Worm (Caenorhabditis elegans): ENCODE data around the gene fis-1.

Gene fis-1

DNA sequence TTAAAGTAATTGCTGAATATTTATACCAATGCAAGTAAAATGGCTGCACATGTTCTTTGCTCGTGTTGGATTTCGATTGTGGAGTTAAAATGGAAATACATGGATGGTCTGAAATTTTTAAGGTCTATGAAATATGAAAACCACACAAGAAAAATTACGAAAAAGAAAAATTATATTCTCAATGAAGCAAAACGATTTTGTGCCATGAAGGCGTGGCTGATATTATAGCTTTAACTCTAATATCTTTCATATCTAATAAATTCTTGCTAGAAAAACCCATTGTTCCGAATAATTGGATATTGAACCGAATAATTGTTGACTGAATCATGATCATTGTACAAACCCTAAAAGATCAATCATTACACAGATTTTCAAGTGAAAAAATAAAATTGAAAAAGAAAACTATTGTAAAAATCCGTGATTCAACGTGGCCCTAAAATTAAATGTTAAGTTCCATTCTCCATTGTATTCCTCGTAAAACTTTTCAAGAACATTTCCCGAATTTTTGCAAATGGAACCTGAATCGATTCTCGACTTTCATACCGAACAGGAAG lies at the start of gene fis-1, which contains the start of gene srx-95:
Gene fis-1, plus strand, starts transcription at position 504 of the 554 bp plus-strand sequence.
Gene srx-95, minus strand, starts transcription at position 101 of the 554 bp plus-strand sequence.
- TF ChIP-seq scrt-1 (GFP tag; IDR thresholded peaks at IDR 0.05): no peak
- no peak for TF ChIP-seq hmbx-1 (tag; optimal IDR thresholded peaks at IDR 0.05)
- TF ChIP-seq hnd-1 (tag; optimal IDR thresholded peaks at IDR 0.05): no peak
- TF ChIP-seq ceh-36 (tag; optimal IDR thresholded peaks at IDR 0.05): no peak
- TF ChIP-seq F13C5.2 (tag; optimal IDR thresholded peaks at IDR 0.05): no peak

DNA sequence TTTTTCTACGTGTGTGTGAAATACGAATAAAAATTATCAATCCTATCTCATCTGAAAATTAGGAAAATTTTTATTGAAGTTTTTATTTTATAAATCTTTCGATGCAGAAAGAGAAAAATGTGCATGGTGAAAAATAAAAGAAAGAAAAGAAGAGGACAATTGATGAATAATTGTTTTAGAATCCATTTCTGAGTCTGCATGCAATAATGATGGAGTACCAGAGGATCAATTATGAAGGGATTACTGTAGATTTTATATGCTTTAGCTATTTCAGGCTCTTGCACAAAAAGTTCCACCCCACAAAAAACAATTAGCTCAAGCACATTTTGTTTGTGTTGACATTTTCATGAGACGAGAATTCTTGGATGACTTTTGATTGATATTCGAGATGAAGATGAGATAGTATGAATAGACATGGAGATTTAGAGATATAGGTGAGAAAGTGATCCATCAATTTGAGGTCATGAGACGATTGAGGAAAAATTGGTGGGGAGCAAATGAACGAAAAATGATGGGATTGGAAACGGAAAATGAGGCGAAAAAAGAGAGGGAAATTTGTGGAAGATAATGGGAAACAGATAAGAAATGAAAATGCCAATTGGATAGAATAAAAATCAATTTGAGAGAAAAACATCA lies 49.3 kb upstream of the fis-1 start, which contains the start of gene rpy-1:
Gene rpy-1, minus strand, starts transcription at position 51 of the 636 bp plus-strand sequence.
- TF ChIP-seq scrt-1 (GFP tag; IDR thresholded peaks at IDR 0.05) (no peak), aly-1 (tag; optimal IDR thresholded peaks at IDR 0.05) (no peak)

DNA sequence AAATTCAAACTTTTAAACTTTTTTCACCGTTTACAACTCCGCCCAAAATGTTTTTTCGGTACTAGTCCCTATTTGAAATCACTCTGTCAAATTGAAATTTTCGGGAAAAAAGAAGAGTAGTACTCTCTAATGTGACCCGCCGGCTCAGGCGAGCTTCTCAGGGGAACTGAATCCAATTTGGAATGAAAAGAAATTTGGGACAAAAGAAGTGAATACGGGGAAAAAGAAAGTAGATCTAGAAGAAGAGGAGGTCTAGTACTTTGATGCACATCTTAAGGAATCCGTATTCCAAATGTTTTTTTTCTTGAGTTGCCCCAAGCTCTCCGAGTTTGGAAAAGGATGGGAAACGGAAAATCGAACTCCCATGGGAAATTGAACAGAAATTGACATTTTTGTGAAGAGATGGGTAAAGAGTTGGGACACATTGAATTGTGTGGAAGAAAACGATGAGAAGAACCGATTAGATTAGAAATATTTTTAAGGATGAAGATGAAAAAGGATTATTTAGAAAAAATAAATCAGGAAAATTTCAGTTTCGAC lies 48.4 kb upstream of the fis-1 start:
- TF ChIP-seq ceh-13 (GFP tag; optimal IDR thresholded peaks at IDR 0.05): no peak
- no peak for TF ChIP-seq hmbx-1 (tag; optimal IDR thresholded peaks at IDR 0.05)
- no peak for TF ChIP-seq flt-1 (GFP tag; IDR thresholded peaks at IDR 0.05)
- no peak for TF ChIP-seq pes-1 (GFP tag; IDR thresholded peaks at IDR 0.05)
- TF ChIP-seq B0310.2 (tag; optimal IDR thresholded peaks at IDR 0.05): no peak
- no peak for TF ChIP-seq aly-1 (tag; optimal IDR thresholded peaks at IDR 0.05)
- no peak for TF ChIP-seq tra-4 (tag; optimal IDR thresholded peaks at IDR 0.05)
- no peak for TF ChIP-seq F13C5.2 (tag; optimal IDR thresholded peaks at IDR 0.05)
- no peak for TF ChIP-seq hmg-4 (GFP tag; optimal IDR thresholded peaks at IDR 0.05)

DNA sequence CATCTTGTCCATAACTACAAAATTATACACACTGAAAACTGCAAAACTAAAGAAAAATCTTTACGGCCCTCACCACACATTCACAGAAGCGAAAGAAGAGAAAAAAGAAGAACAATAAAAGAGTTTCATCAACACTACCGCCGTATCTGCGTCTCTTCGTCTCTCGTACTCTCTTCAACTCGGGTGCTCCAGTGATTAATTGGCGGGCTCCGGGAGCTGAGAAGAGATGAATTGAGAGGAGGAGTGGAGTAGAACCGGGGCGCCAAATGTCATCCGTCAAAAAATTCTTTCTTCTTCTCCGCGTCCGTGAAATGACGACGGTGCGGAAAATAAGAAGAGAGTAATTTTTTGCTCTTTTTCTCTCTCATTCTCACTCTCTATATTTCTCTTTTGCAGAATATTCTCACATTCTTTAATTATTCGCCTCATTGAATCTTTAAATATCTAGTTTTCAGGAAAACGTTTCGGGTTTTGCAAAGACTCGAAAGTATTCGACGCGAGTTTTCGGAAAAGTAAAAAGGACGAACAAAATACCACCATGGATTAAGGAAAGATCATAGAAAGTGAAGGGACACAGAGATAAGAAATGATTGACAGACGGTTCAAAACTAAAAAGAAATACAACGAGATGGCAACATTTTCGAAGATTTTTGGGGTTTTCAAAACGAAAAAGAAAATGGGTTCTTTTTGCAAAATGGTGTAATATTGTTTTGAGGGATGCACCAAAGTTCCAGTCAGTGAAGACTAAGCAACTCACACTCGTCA lies 47.3 kb upstream of the fis-1 start:
- TF ChIP-seq hmbx-1 (tag; optimal IDR thresholded peaks at IDR 0.05) (no peak), scrt-1 (GFP tag; IDR thresholded peaks at IDR 0.05) (no peak), sea-1 (GFP tag; conservative IDR thresholded peaks at IDR 0.05) (no peak), ets-7 (tag; optimal IDR thresholded peaks at IDR 0.05) (no peak), pes-1 (GFP tag; IDR thresholded peaks at IDR 0.05) (no peak)

DNA sequence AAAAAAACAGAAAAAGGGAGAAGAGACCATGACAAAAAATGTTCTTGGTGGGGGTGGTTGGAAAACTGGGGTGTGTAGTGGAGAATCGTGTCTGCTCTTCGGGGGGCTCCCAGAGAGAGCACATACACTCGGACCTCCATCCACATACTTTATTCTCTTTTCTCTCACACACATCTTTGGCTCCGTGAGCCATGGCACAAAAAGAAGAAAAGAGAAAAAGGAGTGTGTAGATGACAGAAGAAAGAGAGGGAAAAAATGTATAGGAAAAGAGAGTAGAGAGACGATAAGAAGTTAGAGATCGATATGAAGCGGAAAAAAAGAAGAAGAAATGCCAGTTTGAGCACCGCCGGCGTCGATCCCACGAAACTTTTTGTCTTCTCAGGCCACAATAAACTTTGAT lies 46.0 kb upstream of the fis-1 start:
- TF ChIP-seq ama-1 (optimal IDR thresholded peaks at IDR 0.05): no peak
- TF ChIP-seq ceh-36 (tag; optimal IDR thresholded peaks at IDR 0.05): no peak
- no peak for TF ChIP-seq hnd-1 (tag; optimal IDR thresholded peaks at IDR 0.05)
- TF ChIP-seq hmg-4 (GFP tag; optimal IDR thresholded peaks at IDR 0.05): no peak
- no peak for TF ChIP-seq tbx-11 (GFP tag; IDR thresholded peaks at IDR 0.05)
- no peak for TF ChIP-seq scrt-1 (GFP tag; IDR thresholded peaks at IDR 0.05)
- no peak for TF ChIP-seq sea-1 (GFP tag; conservative IDR thresholded peaks at IDR 0.05)
- no peak for TF ChIP-seq tra-4 (tag; optimal IDR thresholded peaks at IDR 0.05)
- TF ChIP-seq aly-1 (tag; optimal IDR thresholded peaks at IDR 0.05): no peak
- TF ChIP-seq flt-1 (GFP tag; IDR thresholded peaks at IDR 0.05): no peak
- TF ChIP-seq tbx-37 (GFP tag; conservative IDR thresholded peaks at IDR 0.05): no peak
- TF ChIP-seq F13C5.2 (tag; optimal IDR thresholded peaks at IDR 0.05): no peak
- TF ChIP-seq ets-7 (tag; optimal IDR thresholded peaks at IDR 0.05): no peak

DNA sequence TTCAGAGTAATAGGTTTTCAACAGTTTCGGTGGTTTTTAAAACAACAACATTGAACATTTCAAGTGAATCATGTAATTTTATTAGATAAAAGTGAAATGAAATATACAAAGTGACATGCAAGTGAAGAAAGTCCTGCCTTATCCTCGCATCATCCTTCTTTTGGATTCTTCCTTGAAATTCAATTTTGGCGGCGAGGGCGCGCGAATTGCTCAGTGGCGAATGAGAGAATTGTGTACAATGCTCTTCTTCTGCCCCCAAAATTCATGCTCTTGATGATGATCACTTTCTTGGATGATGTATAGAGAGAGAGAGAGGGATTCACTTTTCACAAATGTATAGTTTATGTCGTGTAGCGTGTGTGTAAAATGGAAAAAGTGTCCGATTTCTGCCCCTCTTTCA lies 45.3 kb upstream of the fis-1 start:
- TF ChIP-seq hmg-4 (GFP tag; optimal IDR thresholded peaks at IDR 0.05): no peak
- TF ChIP-seq F13C5.2 (tag; optimal IDR thresholded peaks at IDR 0.05): no peak
- TF ChIP-seq tbx-11 (GFP tag; IDR thresholded peaks at IDR 0.05): no peak
- no peak for TF ChIP-seq scrt-1 (GFP tag; IDR thresholded peaks at IDR 0.05)
- TF ChIP-seq tra-4 (tag; optimal IDR thresholded peaks at IDR 0.05): no peak
- TF ChIP-seq tbx-37 (GFP tag; conservative IDR thresholded peaks at IDR 0.05): no peak
- TF ChIP-seq ets-7 (tag; optimal IDR thresholded peaks at IDR 0.05): no peak
- no peak for TF ChIP-seq pes-1 (GFP tag; IDR thresholded peaks at IDR 0.05)
- TF ChIP-seq hmbx-1 (tag; optimal IDR thresholded peaks at IDR 0.05): no peak
- no peak for TF ChIP-seq flt-1 (GFP tag; IDR thresholded peaks at IDR 0.05)
- no peak for TF ChIP-seq sea-1 (GFP tag; conservative IDR thresholded peaks at IDR 0.05)
- no peak for TF ChIP-seq ceh-36 (tag; optimal IDR thresholded peaks at IDR 0.05)
- no peak for TF ChIP-seq hnd-1 (tag; optimal IDR thresholded peaks at IDR 0.05)

DNA sequence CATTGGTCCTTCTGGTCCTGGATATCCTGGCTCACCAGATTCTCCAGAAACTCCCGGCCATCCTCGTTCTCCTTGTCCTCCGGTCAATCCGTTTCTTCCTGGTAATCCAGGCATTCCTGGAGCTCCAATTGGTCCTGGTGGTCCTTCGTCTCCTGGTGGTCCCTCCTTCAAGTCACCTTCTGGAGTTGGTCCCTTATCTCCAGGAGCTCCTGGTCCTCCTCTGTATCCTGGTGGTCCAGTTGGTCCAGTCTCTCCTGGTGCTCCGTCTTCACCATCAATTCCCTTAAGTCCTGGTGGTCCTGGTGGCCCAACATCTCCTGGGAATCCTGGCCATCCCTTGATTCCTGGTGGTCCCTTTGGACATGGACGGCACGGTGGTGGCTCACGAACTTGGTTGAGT lies 44.4 kb upstream of the fis-1 start:
- TF ChIP-seq tbx-11 (GFP tag; IDR thresholded peaks at IDR 0.05) (no peak), tra-4 (tag; optimal IDR thresholded peaks at IDR 0.05) (no peak), hnd-1 (tag; optimal IDR thresholded peaks at IDR 0.05) (no peak), F13C5.2 (tag; optimal IDR thresholded peaks at IDR 0.05) (no peak), hmbx-1 (tag; optimal IDR thresholded peaks at IDR 0.05) (no peak), ceh-36 (tag; optimal IDR thresholded peaks at IDR 0.05) (peak; percentile 9), sea-1 (GFP tag; conservative IDR thresholded peaks at IDR 0.05) (no peak), ceh-13 (GFP tag; optimal IDR thresholded peaks at IDR 0.05) (no peak), flt-1 (GFP tag; IDR thresholded peaks at IDR 0.05) (no peak), ama-1 (optimal IDR thresholded peaks at IDR 0.05) (no peak), B0310.2 (tag; optimal IDR thresholded peaks at IDR 0.05) (no peak), pes-1 (GFP tag; IDR thresholded peaks at IDR 0.05) (no peak), aly-1 (tag; optimal IDR thresholded peaks at IDR 0.05) (peak; percentile 4)
